Fruit fly (Drosophila melanogaster) whole organism, embryonic: Measurements from ENCODE around the gene CG12814.
A peak's percentile ranks its signal among the peaks of the same experiment; 100 is the strongest.

Source experiments
- Antp ChIP-seq: fragments of 200-800 bp; sonication (Bioruptor generic); optimal IDR thresholded peaks from 3 replicates; lab custom pipeline; 2016; ENCODE audit warnings: missing biosample characterization, missing genetic modification characterization
- Asciz ChIP-seq: fragments of 200-800 bp; sonication (Bioruptor generic); optimal IDR thresholded peaks from 2 replicates; lab custom pipeline; 2017; ENCODE audit warnings: missing biosample characterization, mild to moderate bottlenecking, missing genetic modification characterization, missing genetic modification reagents
- Bdp1 ChIP-seq: fragments of 200-800 bp; sonication (Bioruptor generic); optimal IDR thresholded peaks from 3 replicates; lab custom pipeline; 2016; ENCODE audit warnings: missing biosample characterization, missing genetic modification characterization
- Bteb2 ChIP-seq: fragments of 200-800 bp; sonication (Bioruptor generic); optimal IDR thresholded peaks from 2 replicates; lab custom pipeline; 2016; ENCODE audit warnings: missing biosample characterization, missing genetic modification characterization
- CG10321 ChIP-seq: fragments of 200-800 bp; sonication (Bioruptor generic); IDR thresholded peaks from 2 replicates; pipeline ENCODE4 v1.3.6; 2022; ENCODE audit warnings: missing biosample characterization, missing genetic modification characterization
- CG11456 ChIP-seq: fragments of 200-800 bp; sonication (Bioruptor generic); IDR thresholded peaks from 3 replicates; pipeline ENCODE4 v1.3.6; 2022; ENCODE audit warnings: missing biosample characterization, missing genetic modification characterization
- CG13424 ChIP-seq: fragments of 200-800 bp; sonication (Bioruptor generic); optimal IDR thresholded peaks from 2 replicates; lab custom pipeline; 2019; ENCODE audit warnings: missing biosample characterization, mild to moderate bottlenecking, missing genetic modification characterization, moderate library complexity
- CG17328 ChIP-seq: fragments of 200-800 bp; sonication (Bioruptor generic); IDR thresholded peaks from 2 replicates; pipeline ENCODE4 v1.3.6; 2022; ENCODE audit warnings: missing biosample characterization, missing genetic modification characterization
- CG17568 ChIP-seq: fragments of 200-800 bp; sonication (Bioruptor generic); optimal IDR thresholded peaks from 2 replicates; lab custom pipeline; 2018; ENCODE audit warnings: missing biosample characterization, mild to moderate bottlenecking, missing genetic modification characterization, moderate library complexity
- CG17829 ChIP-seq: fragments of 200-800 bp; optimal IDR thresholded peaks from 2 replicates; lab custom pipeline; 2019; ENCODE audit warnings: missing biosample characterization, mild to moderate bottlenecking, missing genetic modification characterization, moderate library complexity
- CG17912 ChIP-seq: fragments of 200-800 bp; sonication (Bioruptor generic); optimal IDR thresholded peaks from 2 replicates; lab custom pipeline; 2018; ENCODE audit warnings: missing biosample characterization, mild to moderate bottlenecking, missing genetic modification characterization
- CG18262 ChIP-seq: fragments of 200-800 bp; optimal IDR thresholded peaks from 3 replicates; lab custom pipeline; 2019; ENCODE audit warnings: missing biosample characterization, mild to moderate bottlenecking, missing genetic modification characterization, moderate library complexity
- CG18599 ChIP-seq: fragments of 200-800 bp; sonication (Bioruptor generic); optimal IDR thresholded peaks from 3 replicates; lab custom pipeline; 2017; ENCODE audit warnings: missing biosample characterization, missing genetic modification characterization, mild to moderate bottlenecking, moderate library complexity, missing genetic modification reagents
- CG2129 ChIP-seq: fragments of 200-800 bp; sonication (Bioruptor generic); IDR thresholded peaks from 2 replicates; pipeline ENCODE4 v1.3.6; 2022; ENCODE audit warnings: missing biosample characterization, missing genetic modification characterization; ENCODE audit not compliant: partially characterized antibody
- CG30020 ChIP-seq: fragments of 200-800 bp; optimal IDR thresholded peaks from 2 replicates; lab custom pipeline; 2019; ENCODE audit warnings: missing biosample characterization, mild to moderate bottlenecking, missing genetic modification characterization, moderate library complexity
- CG30403 ChIP-seq: fragments of 200-800 bp; sonication (Bioruptor generic); optimal IDR thresholded peaks from 3 replicates; lab custom pipeline; 2016; ENCODE audit warnings: missing biosample characterization, missing genetic modification characterization
- CG31224 ChIP-seq: fragments of 200-800 bp; sonication (Bioruptor generic); IDR thresholded peaks from 2 replicates; pipeline ENCODE4 v1.3.6; 2022; ENCODE audit warnings: missing biosample characterization, missing genetic modification characterization
- CG33213 ChIP-seq: fragments of 200-800 bp; sonication (Bioruptor generic); optimal IDR thresholded peaks from 3 replicates; lab custom pipeline; 2016; ENCODE audit warnings: missing biosample characterization, missing genetic modification characterization
- CG7271 ChIP-seq: fragments of 200-800 bp; sonication (Bioruptor generic); optimal IDR thresholded peaks from 2 replicates; lab custom pipeline; 2018; ENCODE audit warnings: missing biosample characterization, mild to moderate bottlenecking, missing genetic modification characterization, moderate library complexity
- CG7372 ChIP-seq: fragments of 200-800 bp; sonication (Bioruptor generic); IDR thresholded peaks from 2 replicates; pipeline ENCODE4 v1.3.6; 2022; ENCODE audit warnings: missing biosample characterization, missing genetic modification characterization
- CoRest ChIP-seq: fragments of 200-800 bp; sonication (Bioruptor generic); optimal IDR thresholded peaks from 3 replicates; lab custom pipeline; 2018; ENCODE audit warnings: missing biosample characterization, mild to moderate bottlenecking, missing genetic modification characterization, moderate library complexity
- CrebB ChIP-seq: fragments of 200-800 bp; sonication (Bioruptor generic); optimal IDR thresholded peaks from 3 replicates; lab custom pipeline; 2018; ENCODE audit warnings: missing biosample characterization, mild to moderate bottlenecking, missing genetic modification characterization
- Drgx ChIP-seq: fragments of 200-800 bp; sonication (Bioruptor generic); IDR thresholded peaks from 2 replicates; pipeline ENCODE4 v1.3.6; 2022; ENCODE audit warnings: missing biosample characterization, missing genetic modification characterization
- GATAe ChIP-seq: fragments of 200-800 bp; sonication (Bioruptor generic); conservative IDR thresholded peaks from 2 replicates; pipeline ENCODE4 v1.3.6; 2022; ENCODE audit warnings: missing biosample characterization, missing genetic modification characterization
- HLH3B ChIP-seq: fragments of 200-800 bp; sonication (Bioruptor generic); IDR thresholded peaks from 2 replicates; pipeline ENCODE4 v1.3.6; 2022; ENCODE audit warnings: missing biosample characterization, missing genetic modification characterization
- Hmr ChIP-seq: fragments of 200-800 bp; sonication (Bioruptor generic); optimal IDR thresholded peaks from 3 replicates; lab custom pipeline; 2017; ENCODE audit warnings: mild to moderate bottlenecking, missing biosample characterization, missing genetic modification reagents, missing genetic modification characterization
- Hr51 ChIP-seq, 2 experiments: fragments of 200-800 bp; sonication (Bioruptor generic); optimal IDR thresholded peaks; 2 replicates in 1 of 2; 3 replicates in 1 of 2; lab custom pipeline; 2016 to 2018; ENCODE audit warnings: missing biosample characterization in 2 of 2, missing genetic modification characterization in 2 of 2, mild to moderate bottlenecking in 1 of 2, moderate library complexity in 1 of 2
- Hsf ChIP-seq: fragments of 200-800 bp; sonication (Bioruptor generic); optimal IDR thresholded peaks from 3 replicates; lab custom pipeline; 2016; ENCODE audit warnings: missing biosample characterization, missing genetic modification characterization
- Jarid2 ChIP-seq: fragments of 200-800 bp; sonication (Bioruptor generic); optimal IDR thresholded peaks from 3 replicates; lab custom pipeline; 2017; ENCODE audit warnings: mild to moderate bottlenecking, missing biosample characterization, missing genetic modification reagents, missing genetic modification characterization
- MBD-R2 ChIP-seq: fragments of 200-800 bp; sonication (Bioruptor generic); IDR thresholded peaks from 2 replicates; pipeline ENCODE4 v1.3.6; 2022; ENCODE audit warnings: missing biosample characterization, missing genetic modification characterization
- Med ChIP-seq: fragments of 200-800 bp; sonication (Bioruptor generic); peaks from one replicate; lab custom pipeline; 2016; ENCODE audit warnings: missing biosample characterization, missing genetic modification characterization, mild to moderate bottlenecking, inconsistent platforms, moderate library complexity
- Nf-YB ChIP-seq: fragments of 200-800 bp; sonication (Bioruptor generic); optimal IDR thresholded peaks from 3 replicates; lab custom pipeline; 2019; ENCODE audit warnings: missing biosample characterization, mild to moderate bottlenecking, missing genetic modification characterization, moderate library complexity
- Side ChIP-seq: fragments of 200-800 bp; sonication (Bioruptor generic); optimal IDR thresholded peaks from 2 replicates; lab custom pipeline; 2016; ENCODE audit warnings: missing biosample characterization, missing genetic modification characterization
- Six4 ChIP-seq: fragments of 200-800 bp; sonication (Bioruptor generic); optimal IDR thresholded peaks from 2 replicates; lab custom pipeline; 2016; ENCODE audit warnings: missing biosample characterization, missing genetic modification characterization
- chn ChIP-seq: fragments of 200-800 bp; sonication (Bioruptor generic); optimal IDR thresholded peaks from 2 replicates; lab custom pipeline; 2016; ENCODE audit warnings: missing biosample characterization, missing genetic modification characterization
- fu2 ChIP-seq: fragments of 200-800 bp; sonication (Bioruptor generic); optimal IDR thresholded peaks from 2 replicates; lab custom pipeline; 2016; ENCODE audit warnings: missing biosample characterization, missing genetic modification characterization
- kah ChIP-seq: fragments of 200-800 bp; sonication (Bioruptor generic); optimal IDR thresholded peaks from 2 replicates; lab custom pipeline; 2018; ENCODE audit warnings: missing biosample characterization, mild to moderate bottlenecking, missing genetic modification characterization
- klu ChIP-seq: fragments of 200-800 bp; sonication (Bioruptor generic); IDR thresholded peaks from 2 replicates; pipeline ENCODE4 v1.3.6; 2022; ENCODE audit warnings: missing biosample characterization, missing genetic modification characterization
- nerfin-1 ChIP-seq: fragments of 200-800 bp; sonication (Bioruptor generic); optimal IDR thresholded peaks from 3 replicates; lab custom pipeline; 2019; ENCODE audit warnings: missing biosample characterization, mild to moderate bottlenecking, missing genetic modification characterization, moderate library complexity
- odd ChIP-seq: fragments of 200-800 bp; sonication (Bioruptor generic); optimal IDR thresholded peaks from 2 replicates; lab custom pipeline; 2017; ENCODE audit warnings: missing biosample characterization, mild to moderate bottlenecking, missing genetic modification characterization
- onecut ChIP-seq: fragments of 200-800 bp; sonication (Bioruptor generic); IDR thresholded peaks from 2 replicates; pipeline ENCODE4 v1.3.6; 2022; ENCODE audit warnings: missing biosample characterization, missing genetic modification characterization
- pb ChIP-seq: fragments of 200-800 bp; sonication (Bioruptor generic); optimal IDR thresholded peaks from 3 replicates; lab custom pipeline; 2016; ENCODE audit warnings: missing biosample characterization, missing genetic modification characterization
- pho ChIP-seq: fragments of 200-800 bp; sonication (Bioruptor generic); optimal IDR thresholded peaks from 2 replicates; lab custom pipeline; 2016; ENCODE audit warnings: missing biosample characterization, missing genetic modification characterization
- sens ChIP-seq: fragments of 200-800 bp; sonication (Bioruptor generic); peaks from one replicate; lab custom pipeline; 2016; ENCODE audit warnings: missing biosample characterization, missing genetic modification characterization
- sim ChIP-seq: fragments of 200-800 bp; sonication (Bioruptor generic); IDR thresholded peaks from 2 replicates; pipeline ENCODE4 v1.3.6; 2022; ENCODE audit warnings: missing biosample characterization, missing genetic modification characterization
- stwl ChIP-seq: fragments of 200-800 bp; sonication (Bioruptor generic); optimal IDR thresholded peaks from 3 replicates; lab custom pipeline; 2018; ENCODE audit warnings: missing biosample characterization, mild to moderate bottlenecking, missing genetic modification characterization, moderate library complexity
- sug ChIP-seq: fragments of 200-800 bp; optimal IDR thresholded peaks from 2 replicates; lab custom pipeline; 2019; ENCODE audit warnings: missing biosample characterization, mild to moderate bottlenecking, missing genetic modification characterization, moderate library complexity
- tup ChIP-seq: fragments of 200-800 bp; sonication (Bioruptor generic); optimal IDR thresholded peaks from 2 replicates; lab custom pipeline; 2016; ENCODE audit warnings: missing biosample characterization, mild to moderate bottlenecking, missing genetic modification characterization, moderate library complexity
- unc-4 ChIP-seq: fragments of 200-800 bp; sonication (Bioruptor generic); IDR thresholded peaks from 2 replicates; pipeline ENCODE4 v1.3.6; 2022; ENCODE audit warnings: missing biosample characterization, missing genetic modification characterization; ENCODE audit not compliant: partially characterized antibody
- vvl ChIP-seq: fragments of 200-800 bp; sonication (Bioruptor generic); IDR thresholded peaks from 2 replicates; pipeline ENCODE4 v1.3.6; 2022; ENCODE audit warnings: missing biosample characterization, missing genetic modification characterization

CG12814 gene

dm6 chr3R:10203554-10203953 is 14.2 kb upstream of the CG12814 start (continued):
- TF ChIP-seq CG18262 (peak; percentile 28), vvl (GFP tag; lab: Robert Waterston, UW) (peak; percentile 50), Nf-YB (GFP tag; lab: Kevin White, UChicago) (no peak), Side (GFP tag; lab: Kevin White, UChicago) (peak; percentile 45), pb (peak; percentile 26), CG11456 (GFP tag; lab: Robert Waterston, UW) (peak; percentile 59; the same call in 1 of the 3 replicates), pho (GFP tag; lab: Kevin White, UChicago) (no peak), CG7372 (GFP tag; lab: Robert Waterston, UW) (0 out of 2 replicates have a peak, but pooled peaks have one; percentile 12), sens (GFP tag; lab: Kevin White, UChicago) (peak; percentile 87), CG17568 (peak; percentile 14), CG33213 (GFP tag; lab: Kevin White, UChicago) (peak; percentile 38), chn (GFP tag; lab: Kevin White, UChicago) (peak; percentile 8), CG30403 (GFP tag; lab: Kevin White, UChicago) (peak; percentile 16), CG17829 (tag; lab: Kevin White, UChicago) (peak; percentile 13), Asciz (GFP tag; lab: Kevin White, UChicago) (peak; percentile 21), CG2129 (GFP tag; lab: Robert Waterston, UW) (no peak), Hr51 (GFP tag; optimal IDR thresholded peaks at IDR 0.05; lab: Kevin White, UChicago) (peak in 1 of 2 experiments; percentile 8), Bdp1 (GFP tag; lab: Kevin White, UChicago) (no peak), Med (GFP tag; lab: Kevin White, UChicago) (peak; percentile 90), CoRest (peak; percentile 11), HLH3B (GFP tag; lab: Robert Waterston, UW) (no peak), CG17328 (GFP tag; lab: Robert Waterston, UW) (peak; percentile 38; the same call in 1 of the 2 replicates), stwl (peak; percentile 73), CG7271 (tag; lab: Kevin White, UChicago) (peak; percentile 42), Jarid2 (GFP tag; lab: Kevin White, UChicago) (peak; percentile 26)
- TF ChIP-seq, all 482 proteins: peak for 128

dm6 chr3R:10190084-10190782 is 830 bp upstream of the CG12814 start, which contains the start of gene Syn:
Gene Syn, plus strand, starts transcription at chr3R:10190689.
- no peak for TF ChIP-seq kah (GFP tag; lab: Kevin White, UChicago)
- TF ChIP-seq tup (GFP tag; lab: Kevin White, UChicago) = no peak
- TF ChIP-seq Antp = no peak
- TF ChIP-seq sim = no peak
- no peak for TF ChIP-seq MBD-R2 (GFP tag; lab: Robert Waterston, UW)
- no peak for TF ChIP-seq Hsf (GFP tag; lab: Kevin White, UChicago)
- no peak for TF ChIP-seq CG17912 (GFP tag; lab: Kevin White, UChicago)
- TF ChIP-seq nerfin-1 (tag; lab: Kevin White, UChicago) = peak; percentile 85
- peak; percentile 8 for TF ChIP-seq Hmr
- TF ChIP-seq CoRest = peak; percentile 25
- TF ChIP-seq CrebB (tag; lab: Kevin White, UChicago) = no peak
- peak; percentile 46 for TF ChIP-seq CG13424 (tag; lab: Kevin White, UChicago)
- TF ChIP-seq CG18599 (GFP tag; lab: Kevin White, UChicago) = peak; percentile 33
- no peak for TF ChIP-seq unc-4
- TF ChIP-seq fu2 = no peak
- no peak for TF ChIP-seq sug (tag; lab: Kevin White, UChicago)
- TF ChIP-seq GATAe = no peak
- no peak for TF ChIP-seq CG30020 (tag; lab: Kevin White, UChicago)
- no peak for TF ChIP-seq Drgx (GFP tag; lab: Robert Waterston, UW)
- TF ChIP-seq Six4 (GFP tag; lab: Kevin White, UChicago) = no peak
- TF ChIP-seq odd = no peak
- no peak for TF ChIP-seq klu
- TF ChIP-seq CG10321 (GFP tag; lab: Robert Waterston, UW) = no peak
- TF ChIP-seq Bteb2 (GFP tag; lab: Kevin White, UChicago) = no peak
- peak; percentile 80 for TF ChIP-seq onecut (GFP tag; lab: Robert Waterston, UW)
- TF ChIP-seq CG31224 = no peak
